Fruit fly (Drosophila melanogaster) whole organism, embryonic: ENCODE data around the gene GatB.

ENCODE experiments used
- CG11723 ChIP-seq: fragments of 200-800 bp; sonication (Bioruptor generic); optimal IDR thresholded peaks from 2 replicates; lab custom pipeline; 2017; ENCODE audit warnings: missing biosample characterization, mild to moderate bottlenecking, missing genetic modification characterization
- CG14860 ChIP-seq: fragments of 200-800 bp; sonication (Bioruptor generic); IDR thresholded peaks from 3 replicates; pipeline ENCODE4 v1.3.6; 2022; ENCODE audit warnings: missing biosample characterization, missing genetic modification characterization; ENCODE audit not compliant: partially characterized antibody
- CG17361 ChIP-seq: fragments of 200-800 bp; sonication (Bioruptor generic); IDR thresholded peaks from 3 replicates; pipeline ENCODE4 v1.3.6; 2022; ENCODE audit warnings: missing biosample characterization, missing genetic modification characterization
- CG17612 ChIP-seq: fragments of 200-800 bp; sonication (Bioruptor generic); IDR thresholded peaks from 2 replicates; pipeline ENCODE4 v1.3.6; 2022; ENCODE audit warnings: missing biosample characterization, missing genetic modification characterization
- CG17829 ChIP-seq: fragments of 200-800 bp; optimal IDR thresholded peaks from 2 replicates; lab custom pipeline; 2019; ENCODE audit warnings: missing biosample characterization, mild to moderate bottlenecking, missing genetic modification characterization, moderate library complexity
- CG2120 ChIP-seq: fragments of 200-800 bp; sonication (Bioruptor generic); optimal IDR thresholded peaks from 3 replicates; lab custom pipeline; 2016; ENCODE audit warnings: missing biosample characterization, missing genetic modification characterization
- CG2889 ChIP-seq: fragments of 200-800 bp; sonication (Bioruptor generic); IDR thresholded peaks from 3 replicates; pipeline ENCODE4 v1.3.6; 2022; ENCODE audit warnings: missing biosample characterization, missing genetic modification characterization
- CG30020 ChIP-seq: fragments of 200-800 bp; optimal IDR thresholded peaks from 2 replicates; lab custom pipeline; 2019; ENCODE audit warnings: missing biosample characterization, mild to moderate bottlenecking, missing genetic modification characterization, moderate library complexity
- CG3065 ChIP-seq: fragments of 200-800 bp; sonication (Bioruptor generic); optimal IDR thresholded peaks from 2 replicates; lab custom pipeline; 2016; ENCODE audit warnings: missing biosample characterization, missing genetic modification characterization
- CG3407 ChIP-seq: fragments of 200-800 bp; sonication (Bioruptor generic); optimal IDR thresholded peaks from 2 replicates; lab custom pipeline; 2018; ENCODE audit warnings: missing biosample characterization, mild to moderate bottlenecking, missing genetic modification characterization
- CG4424 ChIP-seq: fragments of 200-800 bp; sonication (Bioruptor generic); optimal IDR thresholded peaks from 3 replicates; lab custom pipeline; 2016; ENCODE audit warnings: missing biosample characterization, missing genetic modification characterization
- CG6175 ChIP-seq: fragments of 200-800 bp; sonication (Bioruptor generic); IDR thresholded peaks from 3 replicates; pipeline ENCODE4 v1.3.6; 2022; ENCODE audit warnings: missing biosample characterization, missing genetic modification characterization
- CG6254 ChIP-seq: fragments of 200-800 bp; sonication (Bioruptor generic); optimal IDR thresholded peaks from 3 replicates; lab custom pipeline; 2017; ENCODE audit warnings: mild to moderate bottlenecking, missing biosample characterization, missing genetic modification reagents, missing genetic modification characterization
- CG6272 ChIP-seq: fragments of 200-800 bp; sonication (Bioruptor generic); IDR thresholded peaks from 2 replicates; pipeline ENCODE4 v1.3.6; 2022; ENCODE audit warnings: missing biosample characterization, missing genetic modification characterization
- CG8359 ChIP-seq: fragments of 200-800 bp; sonication (Bioruptor generic); optimal IDR thresholded peaks from 2 replicates; lab custom pipeline; 2017; ENCODE audit warnings: missing biosample characterization, mild to moderate bottlenecking, missing genetic modification characterization, borderline replicate concordance
- CG8388 ChIP-seq: fragments of 200-800 bp; sonication (Bioruptor generic); optimal IDR thresholded peaks from 2 replicates; lab custom pipeline; 2019; ENCODE audit warnings: missing biosample characterization, mild to moderate bottlenecking, missing genetic modification characterization, moderate library complexity
- CG8478 ChIP-seq: fragments of >200 bp; optimal IDR thresholded peaks from 2 replicates; lab custom pipeline; 2018
- CG9215 ChIP-seq: fragments of 200-800 bp; sonication (Bioruptor generic); IDR thresholded peaks from 2 replicates; pipeline ENCODE4 v1.3.6; 2022; ENCODE audit warnings: missing biosample characterization, missing genetic modification characterization
- Dad ChIP-seq: fragments of 200-800 bp; sonication (Bioruptor generic); optimal IDR thresholded peaks from 3 replicates; lab custom pipeline; 2016; ENCODE audit warnings: missing biosample characterization, missing genetic modification characterization
- GATAe ChIP-seq: fragments of 200-800 bp; sonication (Bioruptor generic); conservative IDR thresholded peaks from 2 replicates; pipeline ENCODE4 v1.3.6; 2022; ENCODE audit warnings: missing biosample characterization, missing genetic modification characterization
- HmgD ChIP-seq: fragments of 200-800 bp; sonication (Bioruptor generic); optimal IDR thresholded peaks from 3 replicates; lab custom pipeline; 2016; ENCODE audit warnings: missing biosample characterization, missing genetic modification characterization
- NFAT ChIP-seq: fragments of 200-800 bp; sonication (Bioruptor generic); IDR thresholded peaks from 2 replicates; pipeline ENCODE4 v1.3.6; 2022; ENCODE audit warnings: missing biosample characterization, missing genetic modification characterization
- NK7.1 ChIP-seq: fragments of 200-800 bp; sonication (Bioruptor generic); optimal IDR thresholded peaks from 3 replicates; lab custom pipeline; 2016; ENCODE audit warnings: missing biosample characterization, missing genetic modification characterization
- Oaz ChIP-seq: fragments of 200-800 bp; sonication (Bioruptor generic); IDR thresholded peaks from 2 replicates; pipeline ENCODE4 v1.3.6; 2022; ENCODE audit warnings: missing biosample characterization, missing genetic modification characterization
- Opbp ChIP-seq: fragments of 200-800 bp; sonication (Bioruptor generic); IDR thresholded peaks from 3 replicates; pipeline ENCODE4 v1.3.6; 2022; ENCODE audit warnings: missing biosample characterization, missing genetic modification characterization; ENCODE audit not compliant: partially characterized antibody
- Pdp1 ChIP-seq, 2 experiments: fragments of 200-800 bp; sonication (Bioruptor generic); optimal IDR thresholded peaks; 3 replicates each; lab custom pipeline; 2016; ENCODE audit warnings: missing biosample characterization in 2 of 2, missing genetic modification characterization in 2 of 2, mild to moderate bottlenecking in 1 of 2, moderate library complexity in 1 of 2
- Six4 ChIP-seq: fragments of 200-800 bp; sonication (Bioruptor generic); optimal IDR thresholded peaks from 2 replicates; lab custom pipeline; 2016; ENCODE audit warnings: missing biosample characterization, missing genetic modification characterization
- Ssrp ChIP-seq: fragments of 200-800 bp; sonication (Bioruptor generic); optimal IDR thresholded peaks from 2 replicates; lab custom pipeline; 2018; ENCODE audit warnings: missing biosample characterization, mild to moderate bottlenecking, missing genetic modification characterization, moderate library complexity
- bcd ChIP-seq: fragments of 200-800 bp; sonication (Bioruptor generic); optimal IDR thresholded peaks from 2 replicates; lab custom pipeline; 2017; ENCODE audit warnings: missing biosample characterization, mild to moderate bottlenecking, missing genetic modification characterization
- croc ChIP-seq: fragments of 200-800 bp; sonication (Bioruptor generic); conservative IDR thresholded peaks from 3 replicates; pipeline ENCODE4 v1.3.6; 2022; ENCODE audit warnings: missing biosample characterization, missing genetic modification characterization
- cwo ChIP-seq: fragments of 200-800 bp; sonication (Bioruptor generic); optimal IDR thresholded peaks from 3 replicates; lab custom pipeline; 2017; ENCODE audit warnings: missing biosample characterization, missing genetic modification characterization, mild to moderate bottlenecking, moderate library complexity, missing genetic modification reagents
- eve ChIP-seq, 2 experiments: fragments of >200 bp; optimal IDR thresholded peaks; 2 replicates each; lab custom pipeline; 2017; ENCODE audit warnings: missing biosample characterization in 2 of 2, missing genetic modification characterization in 2 of 2
- fru ChIP-seq: fragments of >200 bp; optimal IDR thresholded peaks from 2 replicates; lab custom pipeline; 2017
- hb ChIP-seq: fragments of 200-800 bp; sonication (Bioruptor generic); IDR thresholded peaks from 3 replicates; pipeline ENCODE4 v1.3.6; 2022; ENCODE audit warnings: missing biosample characterization, missing genetic modification characterization; ENCODE audit not compliant: partially characterized antibody
- hbn ChIP-seq: fragments of 200-800 bp; sonication (Bioruptor generic); IDR thresholded peaks from 2 replicates; pipeline ENCODE4 v1.3.6; 2022; ENCODE audit warnings: missing biosample characterization, missing genetic modification characterization; ENCODE audit not compliant: partially characterized antibody
- kay ChIP-seq: fragments of 200-800 bp; sonication (Bioruptor generic); optimal IDR thresholded peaks from 2 replicates; lab custom pipeline; 2016; ENCODE audit warnings: missing biosample characterization, missing genetic modification characterization
- knrl ChIP-seq: fragments of 200-800 bp; sonication (Bioruptor generic); IDR thresholded peaks from 3 replicates; pipeline ENCODE4 v1.3.6; 2022; ENCODE audit warnings: missing biosample characterization, missing genetic modification characterization; ENCODE audit not compliant: partially characterized antibody
- mld ChIP-seq: fragments of 200-800 bp; sonication (Bioruptor generic); IDR thresholded peaks from 3 replicates; pipeline ENCODE4 v1.3.6; 2022; ENCODE audit warnings: missing biosample characterization, missing genetic modification characterization; ENCODE audit not compliant: partially characterized antibody
- nerfin-2 ChIP-seq: fragments of 200-800 bp; sonication (Bioruptor generic); IDR thresholded peaks from 2 replicates; pipeline ENCODE4 v1.3.6; 2022; ENCODE audit warnings: missing biosample characterization, missing genetic modification characterization; ENCODE audit not compliant: partially characterized antibody
- oc ChIP-seq: fragments of 200-800 bp; sonication (Bioruptor generic); optimal IDR thresholded peaks from 2 replicates; lab custom pipeline; 2018; ENCODE audit warnings: missing biosample characterization, mild to moderate bottlenecking, missing genetic modification characterization, moderate library complexity
- odd ChIP-seq: fragments of 200-800 bp; sonication (Bioruptor generic); optimal IDR thresholded peaks from 2 replicates; lab custom pipeline; 2017; ENCODE audit warnings: missing biosample characterization, mild to moderate bottlenecking, missing genetic modification characterization
- peb ChIP-seq: fragments of 200-800 bp; sonication (Bioruptor generic); IDR thresholded peaks from 2 replicates; pipeline ENCODE4 v1.3.6; 2022; ENCODE audit warnings: missing biosample characterization, missing genetic modification characterization
- rib ChIP-seq: fragments of 200-800 bp; sonication (Bioruptor generic); IDR thresholded peaks from 2 replicates; pipeline ENCODE4 v1.3.6; 2022; ENCODE audit warnings: missing biosample characterization, missing genetic modification characterization
- scrt ChIP-seq: fragments of 200-800 bp; sonication (Bioruptor generic); optimal IDR thresholded peaks from 2 replicates; lab custom pipeline; 2018; ENCODE audit warnings: missing biosample characterization, mild to moderate bottlenecking, missing genetic modification characterization, moderate library complexity
- slou ChIP-seq: fragments of 200-800 bp; sonication (Bioruptor generic); optimal IDR thresholded peaks from 3 replicates; lab custom pipeline; 2016; ENCODE audit warnings: missing biosample characterization, missing genetic modification characterization
- so ChIP-seq: fragments of 200-800 bp; sonication (Bioruptor generic); IDR thresholded peaks from 3 replicates; pipeline ENCODE4 v1.3.6; 2022; ENCODE audit warnings: missing biosample characterization, missing genetic modification characterization
- tll ChIP-seq, 2 experiments: fragments of 200-800 bp in 1 of 2; fragments of >200 bp in 1 of 2; sonication (Bioruptor generic) in 1 of 2; optimal IDR thresholded peaks; 2 replicates each; lab custom pipeline; 2017 to 2019; ENCODE audit warnings: missing biosample characterization in 2 of 2, missing genetic modification characterization in 2 of 2, mild to moderate bottlenecking in 1 of 2, moderate library complexity in 1 of 2
- trh ChIP-seq: fragments of 200-800 bp; sonication (Bioruptor generic); optimal IDR thresholded peaks from 2 replicates; lab custom pipeline; 2016; ENCODE audit warnings: missing biosample characterization, missing genetic modification characterization
- ttk ChIP-seq: fragments of 200-800 bp; sonication (Bioruptor generic); IDR thresholded peaks from 2 replicates; pipeline ENCODE4 v2.1.2; 2022; ENCODE audit warnings: missing biosample characterization, missing genetic modification characterization

GatB gene

dm6 chr3R:24151924-24152809, 22.1 kb upstream of the GatB start, which contains the start of the genes p38a and CG6178 (continued):
- TF ChIP-seq CG17612 (GFP tag; lab: Robert Waterston, UW) (peak; percentile 91), NFAT (GFP tag; lab: Robert Waterston, UW) (peak; percentile 95), hb (GFP tag; lab: Robert Waterston, UW) (no peak), Oaz (GFP tag; lab: Robert Waterston, UW) (peak; percentile 90), eve (GFP tag; optimal IDR thresholded peaks at IDR 0.05; lab: Kevin White, UChicago) (no peak), odd (GFP tag; lab: Kevin White, UChicago) (peak; percentile 96), CG8359 (peak; percentile 87), Dad (peak; percentile 42), CG2889 (GFP tag; lab: Robert Waterston, UW) (peak; percentile 94), kay (GFP tag; lab: Kevin White, UChicago) (peak; percentile 92), cwo (peak; percentile 96), Ssrp (tag; lab: Kevin White, UChicago) (peak; percentile 99), CG8478 (lab: Kevin White, UChicago) (no peak), knrl (GFP tag; lab: Robert Waterston, UW) (no peak), oc (tag; lab: Kevin White, UChicago) (peak; percentile 95), CG17361 (peak; percentile 100), rib (GFP tag; lab: Robert Waterston, UW) (peak; percentile 92), peb (GFP tag; lab: Robert Waterston, UW) (peak; percentile 87), GATAe (GFP tag; lab: Robert Waterston, UW) (peak; percentile 89), CG8388 (GFP tag; lab: Kevin White, UChicago) (peak; percentile 97), CG3407 (GFP tag; lab: Kevin White, UChicago) (peak; percentile 90), CG14860 (GFP tag; lab: Robert Waterston, UW) (no peak), CG30020 (tag; lab: Kevin White, UChicago) (peak; percentile 88), croc (GFP tag; lab: Robert Waterston, UW) (peak; percentile 96), Pdp1 (GFP tag; optimal IDR thresholded peaks at IDR 0.05; lab: Kevin White, UChicago) (peak; percentile 43 to 53), tll (GFP tag; optimal IDR thresholded peaks at IDR 0.05; lab: Kevin White, UChicago) (no peak), hbn (GFP tag; lab: Robert Waterston, UW) (no peak), HmgD (GFP tag; lab: Kevin White, UChicago) (no peak), ttk (GFP tag; lab: Robert Waterston, UW) (peak; percentile 95), Six4 (GFP tag; lab: Kevin White, UChicago) (peak; percentile 84), so (GFP tag; lab: Robert Waterston, UW) (peak; percentile 96), CG17829 (tag; lab: Kevin White, UChicago) (peak; percentile 98), Opbp (GFP tag; lab: Robert Waterston, UW) (no peak), slou (GFP tag; lab: Kevin White, UChicago) (peak; percentile 82), CG11723 (GFP tag; lab: Kevin White, UChicago) (peak; percentile 91), CG6254 (GFP tag; lab: Kevin White, UChicago) (peak; percentile 88), mld (no peak), trh (GFP tag; lab: Kevin White, UChicago) (peak; percentile 84), NK7.1 (no peak), CG6272 (peak; percentile 94), fru (lab: Kevin White, UChicago) (no peak), CG2120 (peak; percentile 90), scrt (peak; percentile 94), CG4424 (peak; percentile 94), nerfin-2 (no peak), CG6175 (peak; percentile 91), CG9215 (GFP tag; lab: Robert Waterston, UW) (peak; percentile 96), CG3065 (GFP tag; lab: Kevin White, UChicago) (peak; percentile 77), bcd (GFP tag; lab: Kevin White, UChicago) (peak; percentile 98)
